Worm (Caenorhabditis elegans): Measurements from ENCODE around the gene Y17G7B.8.

ce11 chrII:12062521-12062920, 35.0 kb upstream of the Y17G7B.8 start, which contains the start of gene arrd-7:
- TF ChIP-seq nhr-28 (tag; optimal IDR thresholded peaks at IDR 0.05) (no peak), nhr-237 (tag; optimal IDR thresholded peaks at IDR 0.05) (no peak)
